Fruit fly (Drosophila melanogaster) whole organism, pupa: ENCODE results near the gene hop.

Experiments used
- CG10348 ChIP-seq: fragments of 200-800 bp; sonication (Bioruptor generic); IDR thresholded peaks from 2 replicates; pipeline ENCODE4 v1.3.6; 2022; ENCODE audit warnings: missing biosample characterization, missing genetic modification characterization
- CG12605 ChIP-seq: fragments of 200-800 bp; sonication (Bioruptor generic); IDR thresholded peaks from 2 replicates; pipeline ENCODE4 v1.3.6; 2022; ENCODE audit warnings: missing biosample characterization, missing genetic modification characterization
- CG13204 ChIP-seq: fragments of 200-800 bp; sonication (Bioruptor generic); optimal IDR thresholded peaks from 2 replicates; lab custom pipeline; 2018; ENCODE audit warnings: missing biosample characterization, mild to moderate bottlenecking, missing genetic modification characterization, moderate library complexity
- CG14655 ChIP-seq: fragments of 200-800 bp; sonication (Bioruptor generic); optimal IDR thresholded peaks from 3 replicates; lab custom pipeline; 2017; ENCODE audit warnings: mild to moderate bottlenecking, missing biosample characterization, missing genetic modification reagents, missing genetic modification characterization
- CG15710 ChIP-seq: fragments of 200-800 bp; sonication (Bioruptor generic); optimal IDR thresholded peaks from 2 replicates; lab custom pipeline; 2018; ENCODE audit warnings: missing biosample characterization, mild to moderate bottlenecking, missing genetic modification characterization, moderate library complexity
- CG17806 ChIP-seq: fragments of 200-800 bp; sonication (Bioruptor generic); optimal IDR thresholded peaks from 2 replicates; lab custom pipeline; 2018; ENCODE audit warnings: missing biosample characterization, mild to moderate bottlenecking, missing genetic modification characterization, moderate library complexity
- CG32121 ChIP-seq: fragments of 200-800 bp; sonication (Bioruptor generic); IDR thresholded peaks from 2 replicates; pipeline ENCODE4 v1.3.6; 2022; ENCODE audit warnings: missing biosample characterization, missing genetic modification characterization
- CG34367 ChIP-seq: fragments of 200-800 bp; sonication (Bioruptor generic); optimal IDR thresholded peaks from 2 replicates; lab custom pipeline; 2018; ENCODE audit warnings: missing biosample characterization, mild to moderate bottlenecking, missing genetic modification characterization
- CG4496 ChIP-seq: fragments of 200-800 bp; sonication (Bioruptor generic); IDR thresholded peaks from 3 replicates; pipeline ENCODE4 v1.3.6; 2022; ENCODE audit warnings: missing biosample characterization, missing genetic modification characterization
- CG8159 ChIP-seq: fragments of 200-800 bp; sonication (Bioruptor generic); optimal IDR thresholded peaks from 3 replicates; lab custom pipeline; 2018; ENCODE audit warnings: missing biosample characterization, mild to moderate bottlenecking, missing genetic modification characterization, moderate library complexity
- CG8301 ChIP-seq: fragments of 200-800 bp; sonication (Bioruptor generic); optimal IDR thresholded peaks from 2 replicates; lab custom pipeline; 2018; ENCODE audit warnings: missing biosample characterization, mild to moderate bottlenecking, missing genetic modification characterization
- CG9948 ChIP-seq: fragments of 200-800 bp; sonication (Bioruptor generic); optimal IDR thresholded peaks from 2 replicates; lab custom pipeline; 2018; ENCODE audit warnings: missing biosample characterization, mild to moderate bottlenecking, missing genetic modification characterization, moderate library complexity
- D1 ChIP-seq: fragments of 200-800 bp; sonication (Bioruptor generic); optimal IDR thresholded peaks from 2 replicates; lab custom pipeline; 2018; ENCODE audit warnings: missing biosample characterization, mild to moderate bottlenecking, missing genetic modification characterization, moderate library complexity
- EcR ChIP-seq: fragments of 200-800 bp; sonication (Bioruptor generic); optimal IDR thresholded peaks from 3 replicates; lab custom pipeline; 2019; ENCODE audit warnings: missing biosample characterization, missing genetic modification characterization, mild to moderate bottlenecking, moderate library complexity, missing genetic modification reagents
- Ets98B ChIP-seq: fragments of 200-800 bp; sonication (Bioruptor generic); IDR thresholded peaks from 2 replicates; pipeline ENCODE4 v1.3.6; 2022; ENCODE audit warnings: missing biosample characterization, missing genetic modification characterization
- Pif1A ChIP-seq: fragments of 200-800 bp; sonication (Bioruptor generic); optimal IDR thresholded peaks from 3 replicates; lab custom pipeline; 2016; ENCODE audit warnings: missing biosample characterization, missing genetic modification characterization
- Pif1B ChIP-seq: fragments of 200-800 bp; sonication (Bioruptor generic); optimal IDR thresholded peaks from 3 replicates; lab custom pipeline; 2016; ENCODE audit warnings: missing biosample characterization, missing genetic modification characterization
- Snoo ChIP-seq: fragments of 200-800 bp; sonication (Bioruptor generic); optimal IDR thresholded peaks from 3 replicates; lab custom pipeline; 2017; ENCODE audit warnings: missing biosample characterization, mild to moderate bottlenecking, missing genetic modification characterization, inconsistent platforms
- fd96Ca ChIP-seq: fragments of 200-800 bp; sonication (Bioruptor generic); IDR thresholded peaks from 3 replicates; pipeline ENCODE4 v1.3.6; 2022; ENCODE audit warnings: missing biosample characterization, missing genetic modification characterization
- gl ChIP-seq: fragments of 200-800 bp; sonication (Bioruptor generic); optimal IDR thresholded peaks from 2 replicates; lab custom pipeline; 2018; ENCODE audit warnings: missing biosample characterization, mild to moderate bottlenecking, missing genetic modification characterization
- rn ChIP-seq: fragments of 200-800 bp; sonication (Bioruptor generic); IDR thresholded peaks from 2 replicates; pipeline ENCODE4 v1.3.6; 2022; ENCODE audit warnings: missing biosample characterization, missing genetic modification characterization

hop gene

dm6 chrX:11351351-11351750 lies 16.5 kb downstream of the hop start:
- TF ChIP-seq CG9948 (tag; lab: Kevin White, UChicago) (peak; percentile 88), Pif1A (GFP tag; lab: Kevin White, UChicago) (peak; percentile 95), EcR (no peak), CG32121 (GFP tag; lab: Robert Waterston, UW) (peak; percentile 98), CG15710 (tag; lab: Kevin White, UChicago) (peak; percentile 91), gl (tag; lab: Kevin White, UChicago) (peak; percentile 90), CG17806 (tag; lab: Kevin White, UChicago) (peak; percentile 90), CG10348 (GFP tag; lab: Robert Waterston, UW) (peak; percentile 91), CG34367 (tag; lab: Kevin White, UChicago) (peak; percentile 92), CG14655 (GFP tag; lab: Kevin White, UChicago) (peak; percentile 95), Ets98B (GFP tag; lab: Robert Waterston, UW) (peak; percentile 98), CG8301 (tag; lab: Kevin White, UChicago) (peak; percentile 95), CG12605 (GFP tag; lab: Robert Waterston, UW) (peak; percentile 97), Snoo (peak; percentile 90), CG8159 (peak; percentile 89), fd96Ca (peak; percentile 99), CG13204 (peak; percentile 88), rn (peak; percentile 94), Pif1B (GFP tag; lab: Kevin White, UChicago) (peak; percentile 88), D1 (tag; lab: Kevin White, UChicago) (no peak), CG4496 (GFP tag; lab: Robert Waterston, UW) (peak; percentile 99)
- TF ChIP-seq, all 21 proteins: peak for 19

dm6 chrX:11350505-11351327 lies 17.2 kb downstream of the hop start, which contains the start of gene CG1737:
Gene CG1737, plus strand, starts transcription at chrX:11350608.
- TF ChIP-seq Ets98B (GFP tag; lab: Robert Waterston, UW) (peak; percentile 47), CG4496 (GFP tag; lab: Robert Waterston, UW) (peak; percentile 11; the same call in 1 of the 3 replicates), Snoo (no peak), CG8159 (no peak)

dm6 chrX:11349780-11350179 lies 18.1 kb downstream of the hop start, which contains the start of gene NdufV3:
Gene NdufV3, plus strand, starts transcription at chrX:11349998.
- TF ChIP-seq fd96Ca = no peak
- no peak for TF ChIP-seq CG8301 (tag; lab: Kevin White, UChicago)

DNA sequence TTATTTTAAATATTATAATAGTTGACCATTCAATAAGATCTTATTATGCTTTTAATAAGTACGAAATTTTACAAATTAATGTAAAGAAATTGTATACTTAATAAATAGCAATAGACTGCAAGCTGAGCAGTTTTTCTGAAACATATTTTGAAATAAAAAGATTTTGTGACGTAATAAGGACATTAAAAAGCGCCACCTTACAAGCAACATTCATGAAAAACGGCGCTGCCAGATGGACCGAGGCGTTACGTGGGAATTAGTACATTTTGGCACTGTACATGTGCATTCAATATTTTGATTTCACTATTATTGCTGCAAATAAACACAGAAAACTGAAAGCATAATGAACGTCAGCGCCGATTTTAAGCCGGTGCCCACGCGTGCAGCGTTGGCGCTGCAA lies 19.1 kb downstream of the hop start, which contains the start of gene CG1738:
TSS of gene CG1738 (plus strand) at position 221 of the 400 bp plus-strand sequence.
- TF ChIP-seq Pif1A (GFP tag; lab: Kevin White, UChicago) = no peak
- TF ChIP-seq gl (tag; lab: Kevin White, UChicago) = no peak
- no peak for TF ChIP-seq Ets98B (GFP tag; lab: Robert Waterston, UW)

DNA sequence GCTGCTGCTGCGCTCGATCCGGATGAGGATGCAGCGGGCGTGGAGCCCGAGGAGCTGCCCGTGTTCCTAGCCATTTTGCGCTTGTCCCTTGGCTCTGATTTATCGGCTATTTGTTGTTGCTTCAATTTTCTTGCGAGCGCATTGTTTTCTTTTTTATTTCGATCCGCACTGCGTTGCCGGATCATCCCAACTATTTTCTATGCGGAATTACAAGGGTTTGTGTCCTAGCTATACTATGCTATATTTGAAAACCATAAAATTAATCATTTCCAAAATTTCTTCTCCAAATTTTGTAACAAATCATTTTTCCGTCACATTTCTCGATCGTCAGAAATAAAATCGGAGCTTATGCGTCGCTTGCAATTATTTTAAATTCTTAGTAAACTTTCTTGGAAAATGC lies 20.1 kb downstream of the hop start, which contains the start of the genes GCS1 and CG11756:
TSS of gene GCS1 (minus strand) at position 193 of the 400 bp plus-strand sequence.
TSS of gene CG11756 (plus strand) at position 312 of the 400 bp plus-strand sequence.
- peak; percentile 1 for TF ChIP-seq CG15710 (tag; lab: Kevin White, UChicago)
- TF ChIP-seq Snoo = no peak

DNA sequence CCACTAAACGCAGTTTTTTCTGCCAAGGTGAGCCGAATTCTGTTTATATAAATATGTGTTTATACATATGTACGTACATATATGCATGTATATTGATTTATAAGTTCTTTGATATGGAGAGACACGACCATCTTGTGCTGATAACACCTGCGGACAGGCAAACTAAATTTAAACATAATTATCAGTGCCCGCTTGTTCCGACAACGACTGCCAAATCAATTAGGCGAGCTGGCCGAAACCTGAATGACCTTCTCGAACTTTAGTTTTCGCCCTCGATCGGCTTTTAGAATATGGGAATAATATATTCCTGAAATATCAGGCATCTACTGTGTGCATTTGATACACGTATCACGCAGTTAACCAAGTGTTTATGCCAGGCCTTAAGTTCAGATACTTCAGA lies 25.1 kb downstream of the hop start:
- TF ChIP-seq Snoo (no peak), CG32121 (GFP tag; lab: Robert Waterston, UW) (no peak), CG8301 (tag; lab: Kevin White, UChicago) (no peak), Ets98B (GFP tag; lab: Robert Waterston, UW) (no peak), EcR (no peak), CG10348 (GFP tag; lab: Robert Waterston, UW) (no peak), CG4496 (GFP tag; lab: Robert Waterston, UW) (no peak), rn (no peak)

DNA sequence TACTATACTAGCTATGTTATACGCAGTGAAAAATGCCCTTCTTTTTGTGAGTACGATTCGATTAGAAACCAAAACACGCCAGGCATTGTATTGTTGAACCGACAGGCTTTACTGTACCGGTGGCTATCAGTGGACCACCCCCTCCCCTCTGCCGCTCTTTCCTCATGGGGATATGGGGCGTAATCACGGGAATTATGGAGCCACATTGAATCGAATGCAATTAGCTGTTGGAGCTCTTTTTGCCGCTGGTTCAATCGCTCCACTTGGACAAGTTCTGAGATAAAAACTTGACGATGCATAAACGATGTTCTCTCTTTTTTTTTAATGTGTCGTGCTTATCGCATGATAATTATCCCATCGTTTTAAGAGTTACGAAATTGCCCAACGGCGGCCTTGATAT lies 25.7 kb downstream of the hop start:
- TF ChIP-seq CG4496 (GFP tag; lab: Robert Waterston, UW) (peak; percentile 49; the same call in 2 of the 3 replicates), CG12605 (GFP tag; lab: Robert Waterston, UW) (no peak)
